Worm (Caenorhabditis elegans) whole organism, young adult: ENCODE results near the gene T28A11.25.

Experiments used
- C06A6.2 ChIP-seq: fragments of 200-800 bp; sonication (Bioruptor generic); conservative IDR thresholded peaks from 2 replicates; pipeline ENCODE4 v1.3.6; 2022; ENCODE audit warnings: missing genetic modification characterization, missing compliant biosample characterization
- F37B4.10 ChIP-seq: fragments of 200-800 bp; sonication (Bioruptor generic); IDR thresholded peaks from 2 replicates; pipeline ENCODE4 v1.3.6; 2022; ENCODE audit warnings: missing genetic modification characterization, missing compliant biosample characterization
- F52B5.7 ChIP-seq: sonication (generic microtip); optimal IDR thresholded peaks from 2 replicates; lab custom pipeline; 2016; ENCODE audit warnings: mild to moderate bottlenecking, missing genetic modification characterization, missing compliant biosample characterization
- K12H6.12 ChIP-seq: fragments of 200-800 bp; sonication (Bioruptor generic); optimal IDR thresholded peaks from 2 replicates; lab custom pipeline; 2018; ENCODE audit warnings: mild to moderate bottlenecking, missing genetic modification characterization, missing compliant biosample characterization
- Y56A3A.18 ChIP-seq: fragments of 200-800 bp; sonication (Bioruptor generic); IDR thresholded peaks from 2 replicates; pipeline ENCODE4 v1.3.6; 2022; ENCODE audit warnings: missing genetic modification reagents, missing genetic modification characterization, missing compliant biosample characterization
- akir-1 ChIP-seq: fragments of 200-800 bp; sonication (Bioruptor generic); optimal IDR thresholded peaks from 2 replicates; lab custom pipeline; 2018; ENCODE audit warnings: mild to moderate bottlenecking, missing genetic modification characterization, moderate library complexity, missing compliant biosample characterization
- ama-1 ChIP-seq, 3 experiments: fragments of 150-350 bp in 1 of 3; sonication (generic microtip) in 2 of 3; optimal IDR thresholded peaks; 2 replicates each; lab custom pipeline; 2014 to 2018; ENCODE audit warnings: missing biosample characterization in 2 of 3, missing genetic modification characterization in 2 of 3, missing genetic modification reagents in 2 of 3
- aptf-3 ChIP-seq: fragments of 200-800 bp; sonication (Bioruptor generic); IDR thresholded peaks from 2 replicates; pipeline ENCODE4 v1.3.6; 2022; ENCODE audit warnings: missing genetic modification characterization, missing compliant biosample characterization
- atf-7 ChIP-seq: sonication (generic microtip); optimal IDR thresholded peaks from 2 replicates; lab custom pipeline; 2017; ENCODE audit warnings: mild to moderate bottlenecking, missing genetic modification characterization, missing compliant biosample characterization
- cebp-2 ChIP-seq: fragments of 200-800 bp; sonication (Bioruptor generic); IDR thresholded peaks from 2 replicates; pipeline ENCODE4 v1.3.6; 2022; ENCODE audit warnings: missing genetic modification characterization, missing compliant biosample characterization
- chd-7 ChIP-seq: sonication (generic microtip); optimal IDR thresholded peaks from 2 replicates; lab custom pipeline; 2016; ENCODE audit warnings: mild to moderate bottlenecking, missing genetic modification characterization, moderate library complexity, missing compliant biosample characterization
- efl-1 ChIP-seq: fragments of 150-350 bp; optimal IDR thresholded peaks from 2 replicates; lab custom pipeline; 2014; ENCODE audit warnings: missing biosample characterization, missing genetic modification reagents, missing genetic modification characterization
- egl-44 ChIP-seq: fragments of 200-800 bp; sonication (Bioruptor generic); IDR thresholded peaks from 2 replicates; pipeline ENCODE4 v1.3.6; 2022; ENCODE audit warnings: missing genetic modification reagents, missing genetic modification characterization, missing compliant biosample characterization
- egrh-3 ChIP-seq: fragments of 200-800 bp; sonication (Bioruptor generic); IDR thresholded peaks from 2 replicates; pipeline ENCODE4 v1.3.6; 2022; ENCODE audit warnings: missing genetic modification reagents, missing genetic modification characterization, missing compliant biosample characterization
- him-1 ChIP-seq: sonication (generic microtip); optimal IDR thresholded peaks from 2 replicates; lab custom pipeline; 2016; ENCODE audit warnings: missing genotype, missing genetic modification reagents, missing genetic modification characterization, missing compliant biosample characterization
- hmg-1.2 ChIP-seq: fragments of 200-800 bp; sonication (Bioruptor generic); IDR thresholded peaks from 2 replicates; pipeline ENCODE4 v1.3.6; 2022; ENCODE audit warnings: missing genetic modification reagents, missing genetic modification characterization, missing compliant biosample characterization
- lag-1 ChIP-seq: fragments of 200-800 bp; sonication (Bioruptor generic); IDR thresholded peaks from 2 replicates; pipeline ENCODE4 v1.3.6; 2022; ENCODE audit warnings: missing genetic modification reagents, missing genetic modification characterization, missing compliant biosample characterization
- lin-40 ChIP-seq: sonication (generic microtip); optimal IDR thresholded peaks from 2 replicates; lab custom pipeline; 2016; ENCODE audit warnings: missing genetic modification characterization, mild to moderate bottlenecking, missing compliant biosample characterization, missing genotype, missing genetic modification reagents
- madf-10 ChIP-seq: sonication (generic microtip); optimal IDR thresholded peaks from 2 replicates; lab custom pipeline; 2016; ENCODE audit warnings: mild to moderate bottlenecking, missing genetic modification characterization, missing compliant biosample characterization
- madf-6 ChIP-seq: fragments of 200-800 bp; sonication (Bioruptor generic); IDR thresholded peaks from 2 replicates; pipeline ENCODE4 v1.3.6; 2022; ENCODE audit warnings: missing genetic modification reagents, missing genetic modification characterization, missing compliant biosample characterization
- madf-8 ChIP-seq: fragments of 200-800 bp; sonication (Bioruptor generic); conservative IDR thresholded peaks from 2 replicates; pipeline ENCODE4 v1.3.6; 2022; ENCODE audit warnings: missing genetic modification reagents, missing genetic modification characterization, missing compliant biosample characterization
- nfya-1 ChIP-seq: sonication (generic microtip); optimal IDR thresholded peaks from 2 replicates; lab custom pipeline; 2017; ENCODE audit warnings: antibody characterized with exemption, missing compliant biosample characterization, missing genetic modification characterization, borderline replicate concordance; ENCODE audit not compliant: insufficient read depth
- nfya-2 ChIP-seq: fragments of 200-800 bp; sonication (Bioruptor generic); IDR thresholded peaks from 2 replicates; pipeline ENCODE4 v1.3.6; 2022; ENCODE audit warnings: missing genetic modification reagents, missing genetic modification characterization, missing compliant biosample characterization
- nfyb-1 ChIP-seq: fragments of 200-800 bp; sonication (Bioruptor generic); IDR thresholded peaks from 2 replicates; pipeline ENCODE4 v1.3.6; 2022; ENCODE audit warnings: missing genetic modification reagents, missing genetic modification characterization, missing compliant biosample characterization
- rcor-1 ChIP-seq: fragments of 200-800 bp; sonication (Bioruptor generic); IDR thresholded peaks from 2 replicates; pipeline ENCODE4 v1.3.6; 2022; ENCODE audit warnings: missing genetic modification reagents, missing genetic modification characterization, missing compliant biosample characterization
- sdz-38 ChIP-seq: sonication (generic microtip); optimal IDR thresholded peaks from 2 replicates; lab custom pipeline; 2016; ENCODE audit warnings: missing genotype, missing genetic modification characterization, missing compliant biosample characterization
- snpc-3.4 ChIP-seq: sonication (generic microtip); optimal IDR thresholded peaks from 2 replicates; lab custom pipeline; 2017; ENCODE audit warnings: missing genetic modification characterization, mild to moderate bottlenecking, missing compliant biosample characterization, antibody characterized with exemption, moderate library complexity, missing genotype, missing genetic modification reagents
- xnd-1 ChIP-seq: sonication (generic microtip); optimal IDR thresholded peaks from 2 replicates; lab custom pipeline; 2016; ENCODE audit warnings: missing genotype, missing genetic modification reagents, missing genetic modification characterization, missing compliant biosample characterization
- zim-3 ChIP-seq: sonication (generic microtip); optimal IDR thresholded peaks from 2 replicates; lab custom pipeline; 2017; ENCODE audit warnings: mild to moderate bottlenecking, missing genetic modification characterization, moderate library complexity, missing compliant biosample characterization
- ztf-22 ChIP-seq: fragments of 200-800 bp; sonication (Bioruptor generic); optimal IDR thresholded peaks from 2 replicates; lab custom pipeline; 2018; ENCODE audit warnings: mild to moderate bottlenecking, missing genetic modification characterization, moderate library complexity, missing compliant biosample characterization
- ztf-26 ChIP-seq: sonication (generic microtip); optimal IDR thresholded peaks from 2 replicates; lab custom pipeline; 2017; ENCODE audit warnings: missing genetic modification characterization, missing compliant biosample characterization

T28A11.25 gene

DNA sequence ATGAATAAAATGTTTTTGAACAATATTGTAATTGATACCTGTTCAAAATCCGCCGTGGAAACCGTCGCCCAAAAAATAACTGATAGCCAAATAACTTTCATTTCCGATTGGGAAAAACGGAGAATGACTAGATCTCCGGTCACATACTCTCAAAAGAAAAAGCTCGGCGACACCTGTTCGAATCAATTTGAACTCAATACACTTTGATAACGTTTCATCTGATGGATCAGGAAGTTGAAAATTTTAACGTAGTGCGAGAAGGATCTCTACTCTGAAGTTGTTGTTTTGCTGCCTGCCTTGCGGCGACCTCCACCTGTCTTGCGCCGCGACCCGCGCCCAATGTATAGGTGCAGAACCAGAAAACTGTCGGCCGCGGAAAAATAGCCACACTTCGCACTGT lies 8.5 kb upstream of the T28A11.25 start, which contains the start of gene T28A11.20 (continued):
- no peak for TF ChIP-seq ztf-26
- no peak for TF ChIP-seq madf-8 (GFP tag; lab: Robert Waterston, UW)
- no peak for TF ChIP-seq ztf-22

DNA sequence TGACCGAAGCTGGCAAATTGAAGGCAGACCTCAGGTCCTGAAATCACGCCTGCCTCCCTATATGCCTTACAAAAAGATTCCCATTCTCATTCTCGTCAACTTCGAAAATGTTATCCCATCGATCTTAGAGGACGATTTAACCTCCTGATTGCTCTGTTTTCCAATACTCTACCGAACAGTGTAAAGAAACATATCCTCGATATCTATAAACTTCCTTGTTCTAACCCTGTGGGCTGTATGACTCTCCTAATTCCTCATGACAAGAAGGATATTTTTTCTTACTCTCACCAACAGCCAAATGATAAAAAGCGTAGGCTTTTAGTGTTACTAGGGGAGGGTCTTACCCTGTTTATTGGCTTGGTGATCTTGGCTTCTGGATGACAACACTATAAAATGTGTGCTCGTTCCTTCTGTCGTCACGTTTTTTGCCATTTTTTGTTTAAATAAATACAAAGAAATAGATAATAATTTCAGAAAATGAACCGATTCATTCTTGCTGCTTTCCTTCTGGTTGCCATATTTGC lies 8.0 kb upstream of the T28A11.25 start, which contains the start of gene T28A11.4:
T28A11.4 (plus strand) TSS at position 474 of the 524 bp plus-strand sequence.
- no peak for TF ChIP-seq aptf-3
- TF ChIP-seq C06A6.2 (GFP tag; lab: Robert Waterston, UW) = no peak
- no peak for TF ChIP-seq lag-1 (GFP tag; lab: Robert Waterston, UW)
- TF ChIP-seq Y56A3A.18 (GFP tag; lab: Robert Waterston, UW) = no peak
- TF ChIP-seq nfya-1 (tag; lab: Kevin White, UChicago) = no peak
- TF ChIP-seq xnd-1 (tag; lab: Kevin White, UChicago) = no peak
- TF ChIP-seq, all 124 proteins: peak for 0

DNA sequence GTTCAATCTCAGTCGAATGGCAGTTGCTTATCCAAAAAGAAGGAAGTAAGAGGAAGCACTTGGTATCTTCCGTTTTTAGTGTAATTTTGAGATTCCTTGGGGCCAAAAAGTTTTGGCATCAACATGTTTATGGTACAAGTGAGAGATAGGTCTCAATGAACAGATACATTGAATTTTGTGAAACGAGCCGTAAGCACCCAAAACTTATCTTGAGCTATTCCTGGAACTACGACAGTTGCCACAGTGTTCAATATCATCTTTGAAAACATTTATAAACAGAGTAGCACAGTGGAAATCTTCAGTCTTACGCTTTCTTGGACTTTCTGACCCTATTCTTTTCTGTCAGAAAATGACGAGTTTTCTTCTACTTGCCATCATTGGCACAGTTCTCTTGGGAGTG lies 6.6 kb upstream of the T28A11.25 start, which contains the start of gene T28A11.3:
T28A11.3 (plus strand) TSS at position 301 of the 400 bp plus-strand sequence.
- TF ChIP-seq atf-7 (tag; lab: Kevin White, UChicago) (no peak), nfya-2 (GFP tag; lab: Robert Waterston, UW) (no peak), rcor-1 (GFP tag; lab: Robert Waterston, UW) (no peak), zim-3 (tag; lab: Kevin White, UChicago) (no peak), madf-10 (tag; lab: Kevin White, UChicago) (no peak)
- TF ChIP-seq, all 124 proteins: peak for 0

DNA sequence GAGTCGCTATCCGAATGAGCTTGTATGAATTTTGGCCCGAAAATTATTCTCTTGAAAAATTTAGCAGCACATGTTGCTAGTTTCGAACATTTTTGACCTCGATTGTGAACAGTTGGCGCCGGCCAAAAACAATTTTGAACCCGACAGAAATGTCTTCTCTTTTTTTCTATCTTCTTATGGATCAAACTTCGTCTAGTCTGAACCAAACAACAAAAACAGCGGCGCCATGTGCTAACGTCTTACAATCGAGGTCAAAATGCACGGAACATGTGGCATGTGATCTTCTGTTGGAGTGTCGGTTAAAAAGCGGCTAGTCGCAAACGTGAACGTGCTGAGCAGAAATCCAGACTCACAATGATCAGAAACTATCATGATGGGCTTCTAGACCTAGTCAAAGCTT lies 5.4 kb upstream of the T28A11.25 start:
- TF ChIP-seq K12H6.12 (tag; lab: Kevin White, UChicago) = peak; percentile 9
- no peak for TF ChIP-seq sdz-38

DNA sequence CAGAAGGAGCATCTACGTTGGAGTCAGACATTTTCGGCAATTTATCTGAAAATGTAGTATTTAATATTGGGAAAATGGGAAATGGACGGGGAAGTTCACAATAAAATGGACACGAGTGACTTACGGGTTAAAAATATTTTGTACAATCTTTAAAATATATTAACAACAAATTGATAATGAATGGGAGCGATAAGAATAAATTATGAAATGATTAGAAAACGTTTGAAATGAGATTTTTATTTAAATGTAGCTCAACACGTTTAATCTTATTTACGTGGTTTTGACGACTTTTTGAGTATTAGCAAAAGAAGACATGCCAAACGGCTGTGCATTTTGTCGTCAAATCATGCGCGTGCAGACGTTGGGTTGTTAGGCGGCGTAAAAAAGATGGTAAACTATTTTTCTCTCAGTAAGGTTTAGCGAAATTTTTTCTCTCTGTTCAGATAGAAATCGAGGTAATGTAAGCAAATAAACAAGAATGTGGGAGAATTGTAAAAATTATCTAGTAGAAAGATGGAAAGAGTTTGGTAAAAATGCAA lies 3.5 kb upstream of the T28A11.25 start, which contains the start of gene fbxa-64:
fbxa-64 (minus strand) TSS at position 51 of the 539 bp plus-strand sequence.
- TF ChIP-seq nfyb-1 (no peak), hmg-1.2 (no peak), him-1 (no peak), xnd-1 (tag; lab: Kevin White, UChicago) (no peak), akir-1 (GFP tag; lab: Kevin White, UChicago) (no peak), madf-6 (no peak), cebp-2 (GFP tag; lab: Robert Waterston, UW) (no peak), F52B5.7 (no peak), egl-44 (GFP tag; lab: Robert Waterston, UW) (no peak), efl-1 (no peak), snpc-3.4 (tag; lab: Kevin White, UChicago) (no peak), egrh-3 (no peak), ama-1 (optimal IDR thresholded peaks at IDR 0.05; lab: Kevin White, UChicago) (no peak), ama-1 (GFP tag; optimal IDR thresholded peaks at IDR 0.05; lab: Kevin White, UChicago) (no peak), chd-7 (tag; lab: Kevin White, UChicago) (no peak), F37B4.10 (no peak), lin-40 (tag; lab: Kevin White, UChicago) (no peak)
- TF ChIP-seq, all 124 proteins: peak for 0
